Worm (Caenorhabditis elegans) whole organism, L1 larva: ENCODE data around the gene mpc-1.
"Not testable (repeated sequence)": the region's sequence is repeated elsewhere in the genome, so short reads cannot be mapped to it uniquely, and the experiment has no call there.

ENCODE experiments used
- C34B4.2 ChIP-seq: sonication (generic microtip); optimal IDR thresholded peaks from 2 replicates; lab custom pipeline; 2017; ENCODE audit warnings: mild to moderate bottlenecking, missing genetic modification characterization, missing compliant biosample characterization
- ama-1 ChIP-seq: fragments of 150-350 bp; optimal IDR thresholded peaks from 2 replicates; lab custom pipeline; 2014
- blmp-1 ChIP-seq: fragments of 150-350 bp; optimal IDR thresholded peaks from 2 replicates; lab custom pipeline; 2014; ENCODE audit warnings: missing biosample characterization, missing genetic modification characterization
- nhr-11 ChIP-seq: fragments of 150-350 bp; optimal IDR thresholded peaks from 2 replicates; lab custom pipeline; 2014; ENCODE audit warnings: missing biosample characterization, missing genetic modification characterization
- snpc-4 ChIP-seq: fragments of 150-350 bp; optimal IDR thresholded peaks from 2 replicates; lab custom pipeline; 2014; ENCODE audit warnings: missing biosample characterization, missing genetic modification characterization
- sptf-1 ChIP-seq: fragments of 150-350 bp; optimal IDR thresholded peaks from 2 replicates; lab custom pipeline; 2014; ENCODE audit warnings: missing biosample characterization, missing genetic modification characterization
- ztf-11 ChIP-seq, 2 experiments: sonication (generic microtip); optimal IDR thresholded peaks; 2 replicates each; lab custom pipeline; 2016 to 2017; ENCODE audit warnings: missing genetic modification characterization in 2 of 2, missing biosample characterization in 1 of 2, missing compliant biosample characterization in 1 of 2

DNA sequence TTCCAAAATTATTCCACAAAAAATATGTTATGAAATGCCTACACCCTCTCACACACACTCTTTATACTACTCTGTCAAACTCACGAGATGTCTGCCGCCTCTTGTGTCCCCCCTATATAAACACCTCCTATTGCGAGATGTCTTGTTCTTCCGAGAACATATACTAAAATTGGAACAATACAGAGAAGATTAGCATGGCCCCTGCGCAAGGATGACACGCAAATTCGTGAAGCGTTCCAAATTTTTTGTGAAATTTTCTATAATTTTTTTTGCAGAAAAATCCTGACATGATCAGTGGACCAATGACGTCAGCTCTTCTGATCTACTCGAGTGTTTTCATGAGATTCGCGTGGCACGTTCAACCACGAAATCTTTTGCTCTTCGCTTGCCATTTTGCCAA is 784 bp downstream of the mpc-1 start:
- TF ChIP-seq ama-1 (lab: Kevin White, UChicago); sptf-1; blmp-1; ztf-11 (tag; optimal IDR thresholded peaks at IDR 0.05; lab: Kevin White, UChicago); C34B4.2; nhr-11: not testable (repeated sequence)
- peak; percentile 98 for TF ChIP-seq snpc-4
